Worm (Caenorhabditis elegans) whole organism, dauer: ENCODE data around the gene mog-3.

Experiments used
- unc-62 ChIP-seq: sonication (generic microtip); optimal IDR thresholded peaks from 2 replicates; lab custom pipeline; 2017; ENCODE audit warnings: missing biosample characterization, missing genetic modification reagents, missing genetic modification characterization

The mog-3 gene

ce11 chrIII:5343555-5343954, 35.2 kb downstream of the mog-3 start:
- no peak for TF ChIP-seq unc-62 (GFP tag; lab: Kevin White, UChicago)

- no peak for TF ChIP-seq unc-62 (GFP tag; lab: Kevin White, UChicago)
Measured at ce11 chrIII:5344561-5344960, 36.2 kb downstream of the mog-3 start.

ce11 chrIII:5346017-5346416, 37.6 kb downstream of the mog-3 start, which contains the start of gene glrx-21:
TSS of gene glrx-21 (minus strand) at chrIII:5346117.
- TF ChIP-seq unc-62 (GFP tag; lab: Kevin White, UChicago): no peak

ce11 chrIII:5349250-5349649, 40.9 kb downstream of the mog-3 start, which contains the start of gene thoc-5:
TSS of gene thoc-5 (minus strand) at chrIII:5349401.
- no peak for TF ChIP-seq unc-62 (GFP tag; lab: Kevin White, UChicago)
